Worm (Caenorhabditis elegans): ENCODE measurements around the gene lat-2.

Gene lat-2

ce11 chrII:4328716-4329115 lies 30.1 kb upstream of the lat-2 start, which contains the start of gene H20J04.4:
Gene H20J04.4 (plus strand): TSS chrII:4329016.
- TF ChIP-seq cebp-1 (GFP tag; IDR thresholded peaks at IDR 0.05) = no peak
- no peak for TF ChIP-seq cebp-1 (tag; optimal IDR thresholded peaks at IDR 0.05)
- TF ChIP-seq mxl-1 (tag; optimal IDR thresholded peaks at IDR 0.05) = no peak
- TF ChIP-seq aptf-2 (GFP tag; conservative IDR thresholded peaks at IDR 0.05) = no peak
- TF ChIP-seq unc-130 (GFP tag; optimal IDR thresholded peaks at IDR 0.05) = no peak
- no peak for TF ChIP-seq sdz-38 (tag; optimal IDR thresholded peaks at IDR 0.05)
- TF ChIP-seq ztf-6 (GFP tag; IDR thresholded peaks at IDR 0.05) = no peak

- TF ChIP-seq ccch-3 (GFP tag; optimal IDR thresholded peaks at IDR 0.05) = no peak
Measured at ce11 chrII:4334448-4334847, 24.4 kb upstream of the lat-2 start, which contains the start of gene madf-3. Gene madf-3 (plus strand): TSS chrII:4334748.

- no peak for TF ChIP-seq Y95B8A.8 (GFP tag; IDR thresholded peaks at IDR 0.05)
- TF ChIP-seq Y53G8AR.9 (GFP tag; conservative IDR thresholded peaks at IDR 0.05) = no peak
- no peak for TF ChIP-seq bed-2 (GFP tag; IDR thresholded peaks at IDR 0.05)
- TF ChIP-seq zim-3 (tag; optimal IDR thresholded peaks at IDR 0.05) = no peak
- TF ChIP-seq lag-1 (GFP tag; IDR thresholded peaks at IDR 0.05) = no peak
- no peak for TF ChIP-seq fkh-3 (tag; optimal IDR thresholded peaks at IDR 0.05)
- no peak for TF ChIP-seq lin-35 (GFP tag; optimal IDR thresholded peaks at IDR 0.05)
- TF ChIP-seq madf-10 (tag; optimal IDR thresholded peaks at IDR 0.05) = no peak
- TF ChIP-seq F52B5.7 (tag; optimal IDR thresholded peaks at IDR 0.05) = no peak
- no peak for TF ChIP-seq F57A8.1 (GFP tag; optimal IDR thresholded peaks at IDR 0.05)
- no peak for TF ChIP-seq pha-4 (tag; optimal IDR thresholded peaks at IDR 0.05)
- TF ChIP-seq Y53F4B.3 (GFP tag; IDR thresholded peaks at IDR 0.05) = no peak
- TF ChIP-seq aptf-2 (GFP tag; conservative IDR thresholded peaks at IDR 0.05) = no peak
Measured at ce11 chrII:4337731-4338130, 21.1 kb upstream of the lat-2 start.

ce11 chrII:4339882-4340281 lies 19.0 kb upstream of the lat-2 start, which contains the start of gene athp-2:
Gene athp-2 (plus strand): TSS chrII:4340182.
- TF ChIP-seq nhr-179 (tag; optimal IDR thresholded peaks at IDR 0.05) (no peak), B0336.3 (GFP tag; IDR thresholded peaks at IDR 0.05) (no peak), ztf-3 (GFP tag; optimal IDR thresholded peaks at IDR 0.05) (no peak), nhr-120 (GFP tag; IDR thresholded peaks at IDR 0.05) (no peak), madf-10 (tag; optimal IDR thresholded peaks at IDR 0.05) (no peak), atf-7 (tag; optimal IDR thresholded peaks at IDR 0.05) (no peak), sea-2 (GFP tag; IDR thresholded peaks at IDR 0.05) (no peak), mcd-1 (GFP tag; IDR thresholded peaks at IDR 0.05) (no peak), lag-1 (GFP tag; IDR thresholded peaks at IDR 0.05) (no peak), nhr-90 (tag; optimal IDR thresholded peaks at IDR 0.05) (no peak), F10E7.11 (tag; optimal IDR thresholded peaks at IDR 0.05) (no peak), egl-18 (GFP tag; IDR thresholded peaks at IDR 0.05) (no peak), tbp1 (GFP tag; optimal IDR thresholded peaks at IDR 0.05) (no peak), unc-62 (GFP tag; optimal IDR thresholded peaks at IDR 0.05) (no peak), madf-8 (GFP tag; conservative IDR thresholded peaks at IDR 0.05) (no peak), sptf-2 (GFP tag; optimal IDR thresholded peaks at IDR 0.05) (no peak), ztf-6 (GFP tag; IDR thresholded peaks at IDR 0.05) (no peak), K11D2.4 (GFP tag; IDR thresholded peaks at IDR 0.05) (no peak)

- TF ChIP-seq nhr-120 (GFP tag; IDR thresholded peaks at IDR 0.05) (no peak), nfyb-1 (GFP tag; IDR thresholded peaks at IDR 0.05) (peak; percentile 90)
Measured at ce11 chrII:4341484-4341883, 17.4 kb upstream of the lat-2 start.

All from whole organism, young adult.